Worm (Caenorhabditis elegans): ENCODE data around the gene Y50D4B.4.

ce11 chrV:1102569-1102968 lies 10.1 kb downstream of the Y50D4B.4 start:
- TF ChIP-seq unc-130 (GFP tag; optimal IDR thresholded peaks at IDR 0.05) (no peak), nhr-90 (tag; optimal IDR thresholded peaks at IDR 0.05) (no peak), madf-3 (GFP tag; IDR thresholded peaks at IDR 0.05) (no peak), lag-1 (GFP tag; IDR thresholded peaks at IDR 0.05) (no peak)

Measured in whole organism, young adult.